Comparison of ENCODE assay signal across 1 fruit fly cellular context in the genomic region with DNA sequence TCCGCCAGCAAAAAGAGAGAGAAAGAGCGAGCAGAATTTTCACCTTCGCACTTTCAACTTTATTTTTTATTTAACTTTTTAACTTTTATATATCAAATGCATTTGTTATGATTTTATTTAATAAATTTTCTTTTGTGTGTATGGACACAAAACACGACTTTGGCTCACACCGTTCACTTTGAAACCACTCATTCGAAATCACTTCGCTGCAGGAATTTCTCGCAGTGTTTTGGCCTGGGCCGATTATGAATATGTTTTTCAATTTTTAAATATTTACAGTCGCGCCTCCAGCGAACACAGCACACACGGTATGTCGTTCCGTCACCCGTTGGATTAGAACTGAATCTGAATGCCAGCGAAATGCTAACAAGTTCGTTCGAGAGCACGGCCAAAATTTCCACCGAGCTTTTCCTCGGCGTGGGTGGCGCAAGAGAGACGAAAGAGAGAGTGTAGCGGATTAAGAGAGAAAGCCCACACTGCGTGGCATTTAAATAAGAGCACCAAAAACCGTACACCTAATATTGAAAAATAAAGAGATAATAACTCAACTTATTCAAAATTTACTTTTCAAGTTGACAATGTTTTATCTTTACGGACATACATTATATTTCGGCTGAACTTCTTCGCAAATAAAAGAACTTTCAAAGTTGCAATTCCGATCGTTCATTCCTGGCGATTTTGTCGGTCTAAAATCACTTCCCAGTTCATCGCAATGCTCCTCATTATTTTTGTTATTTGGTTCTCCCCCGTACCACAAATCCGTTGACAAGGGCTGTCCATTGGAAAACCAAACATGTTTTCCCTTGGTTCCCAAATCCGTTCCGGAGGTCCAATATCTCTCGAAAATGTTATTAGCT.
A peak's percentile ranks its signal among the peaks of the same experiment; 100 is the strongest.
TF ChIP-seq lines count a peak whose summit lies in the region.

A gene (minus strand): TSS at position 402 of the 857 bp plus-strand sequence.

TF ChIP-seq in whole organism, embryonic, 481 proteins besides CTCF, POLR2A, EP300 and RAD21 (continued from another document):
- TF ChIP-seq chm (GFP tag; IDR thresholded peaks at IDR 0.05; lab: Robert Waterston, UW) (0 out of 2 replicates have a peak, but pooled peaks have one; percentile 35), CG12236 (GFP tag; optimal IDR thresholded peaks at IDR 0.05; lab: Kevin White, UChicago) (no peak), CG4424 (GFP tag; optimal IDR thresholded peaks at IDR 0.05; lab: Kevin White, UChicago) (peak; percentile 17), NC2β (GFP tag; optimal IDR thresholded peaks at IDR 0.05; lab: Kevin White, UChicago) (no peak), Hand (GFP tag; optimal IDR thresholded peaks at IDR 0.05; lab: Kevin White, UChicago) (peak; percentile 19), bcd (GFP tag; optimal IDR thresholded peaks at IDR 0.05; lab: Kevin White, UChicago) (peak; percentile 58), GATAe (GFP tag; conservative IDR thresholded peaks at IDR 0.05; lab: Robert Waterston, UW) (no peak), trem (tag; optimal IDR thresholded peaks at IDR 0.05; lab: Kevin White, UChicago) (no peak), CG18764 (GFP tag; optimal IDR thresholded peaks at IDR 0.05; lab: Kevin White, UChicago) (peak; percentile 17), Neu2 (GFP tag; optimal IDR thresholded peaks at IDR 0.05; lab: Kevin White, UChicago; ENCODE audit: borderline replicate concordance) (no peak), CG8290 (GFP tag; optimal IDR thresholded peaks at IDR 0.05; lab: Kevin White, UChicago) (no peak), CG8290 (tag; optimal IDR thresholded peaks at IDR 0.05; lab: Kevin White, UChicago) (no peak), CG2889 (GFP tag; IDR thresholded peaks at IDR 0.05; lab: Robert Waterston, UW) (peak; percentile 16; the same call in 1 of the 3 replicates), CG12769 (tag; optimal IDR thresholded peaks at IDR 0.05; lab: Kevin White, UChicago) (no peak), CG2120 (GFP tag; optimal IDR thresholded peaks at IDR 0.05; lab: Kevin White, UChicago) (peak; percentile 75), CG8281 (tag; optimal IDR thresholded peaks at IDR 0.05; lab: Kevin White, UChicago) (no peak), CG10979 (tag; optimal IDR thresholded peaks at IDR 0.05; lab: Kevin White, UChicago) (peak; percentile 28), h (optimal IDR thresholded peaks at IDR 0.05; lab: Kevin White, UChicago) (no peak), CG4617 (GFP tag; optimal IDR thresholded peaks at IDR 0.05; lab: Kevin White, UChicago; ENCODE audit: borderline replicate concordance) (no peak), Dek (tag; optimal IDR thresholded peaks at IDR 0.05; lab: Kevin White, UChicago) (peak; percentile 68), CG15514 (GFP tag; optimal IDR thresholded peaks at IDR 0.05; lab: Kevin White, UChicago) (peak; percentile 69), otp (GFP tag; IDR thresholded peaks at IDR 0.05; lab: Robert Waterston, UW) (no peak), CG30431 (GFP tag; optimal IDR thresholded peaks at IDR 0.05; lab: Kevin White, UChicago) (no peak), CG8924 (tag; optimal IDR thresholded peaks at IDR 0.05; lab: Kevin White, UChicago) (peak; percentile 56), CG10543 (GFP tag; optimal IDR thresholded peaks at IDR 0.05; lab: Kevin White, UChicago) (no peak), pum (GFP tag; optimal IDR thresholded peaks at IDR 0.05; lab: Kevin White, UChicago) (no peak), ranshi (GFP tag; IDR thresholded peaks at IDR 0.05; lab: Robert Waterston, UW) (no peak; the same call in 1 of the 2 replicates), tgo (GFP tag; IDR thresholded peaks at IDR 0.05; lab: Robert Waterston, UW) (peak; percentile 50; the same call in 2 of the 3 replicates), CG11560 (tag; IDR thresholded peaks at IDR 0.05; lab: Robert Waterston, UW) (0 out of 3 replicates have a peak, but pooled peaks have one; percentile 51), Antp (GFP tag; optimal IDR thresholded peaks at IDR 0.05; lab: Kevin White, UChicago) (no peak), CG6254 (GFP tag; optimal IDR thresholded peaks at IDR 0.05; lab: Kevin White, UChicago) (peak; percentile 8), CG9932 (GFP tag; IDR thresholded peaks at IDR 0.05; lab: Robert Waterston, UW) (peak; percentile 61), dm (GFP tag; optimal IDR thresholded peaks at IDR 0.05; lab: Kevin White, UChicago) (no peak), CG3847 (GFP tag; IDR thresholded peaks at IDR 0.05; lab: Robert Waterston, UW) (peak; percentile 39), CG17568 (GFP tag; optimal IDR thresholded peaks at IDR 0.05; lab: Kevin White, UChicago) (no peak), nerfin-1 (tag; optimal IDR thresholded peaks at IDR 0.05; lab: Kevin White, UChicago) (no peak), CG8089 (GFP tag; optimal IDR thresholded peaks at IDR 0.05; lab: Kevin White, UChicago) (no peak), Sox102F (GFP tag; optimal IDR thresholded peaks at IDR 0.05; lab: Kevin White, UChicago) (no peak), CG14965 (GFP tag; optimal IDR thresholded peaks at IDR 0.05; lab: Kevin White, UChicago; ENCODE audit: borderline replicate concordance) (no peak), D19B (GFP tag; optimal IDR thresholded peaks at IDR 0.05; lab: Kevin White, UChicago) (no peak), CG16813 (GFP tag; IDR thresholded peaks at IDR 0.05; lab: Robert Waterston, UW; ENCODE audit: partially characterized antibody) (no peak), CG9727 (GFP tag; optimal IDR thresholded peaks at IDR 0.05; lab: Kevin White, UChicago) (peak; percentile 44), hkb (optimal IDR thresholded peaks at IDR 0.05; lab: Kevin White, UChicago) (no peak), hkb (GFP tag; IDR thresholded peaks at IDR 0.05; lab: Robert Waterston, UW) (peak; percentile 67), Hey (tag; optimal IDR thresholded peaks at IDR 0.05; lab: Kevin White, UChicago) (no peak), CG4328 (GFP tag; optimal IDR thresholded peaks at IDR 0.05; lab: Kevin White, UChicago) (peak; percentile 10), Lhr (GFP tag; optimal IDR thresholded peaks at IDR 0.05; lab: Kevin White, UChicago) (no peak), toy (GFP tag; IDR thresholded peaks at IDR 0.05; lab: Robert Waterston, UW) (no peak), dysf (GFP tag; IDR thresholded peaks at IDR 0.05; lab: Robert Waterston, UW) (peak; percentile 70), ac (GFP tag; optimal IDR thresholded peaks at IDR 0.05; lab: Kevin White, UChicago) (no peak), chinmo (GFP tag; IDR thresholded peaks at IDR 0.05; lab: Robert Waterston, UW; ENCODE audit: partially characterized antibody) (0 out of 4 replicates have a peak, but pooled peaks have one; percentile 34), HLH3B (GFP tag; IDR thresholded peaks at IDR 0.05; lab: Robert Waterston, UW) (peak; percentile 65; the same call in 1 of the 2 replicates), HHEX (GFP tag; optimal IDR thresholded peaks at IDR 0.05; lab: Kevin White, UChicago) (peak; percentile 66), Dip2 (GFP tag; IDR thresholded peaks at IDR 0.05; lab: Robert Waterston, UW) (no peak), Oaz (GFP tag; IDR thresholded peaks at IDR 0.05; lab: Robert Waterston, UW) (peak; percentile 35; the same call in 1 of the 2 replicates), da (GFP tag; optimal IDR thresholded peaks at IDR 0.05; lab: Kevin White, UChicago) (no peak), CG7745 (tag; optimal IDR thresholded peaks at IDR 0.05; lab: Kevin White, UChicago) (no peak), Mad (GFP tag; optimal IDR thresholded peaks at IDR 0.05; lab: Kevin White, UChicago) (peak; percentile 41), ewg (GFP tag; optimal IDR thresholded peaks at IDR 0.05; lab: Kevin White, UChicago) (peak; percentile 65), oc (tag; optimal IDR thresholded peaks at IDR 0.05; lab: Kevin White, UChicago) (no peak), sens-2 (GFP tag; IDR thresholded peaks at IDR 0.05; lab: Robert Waterston, UW) (no peak), CG31365 (tag; optimal IDR thresholded peaks at IDR 0.05; lab: Kevin White, UChicago) (no peak), repo (GFP tag; optimal IDR thresholded peaks at IDR 0.05; lab: Kevin White, UChicago) (no peak), CG43689 (GFP tag; IDR thresholded peaks at IDR 0.05; lab: Robert Waterston, UW) (no peak), Adf1 (GFP tag; IDR thresholded peaks at IDR 0.05; lab: Robert Waterston, UW) (peak; percentile 42; the same call in 1 of the 2 replicates), dmrt11E (tag; optimal IDR thresholded peaks at IDR 0.05; lab: Kevin White, UChicago) (no peak), NFAT (GFP tag; IDR thresholded peaks at IDR 0.05; lab: Robert Waterston, UW) (peak; percentile 49), vnd (GFP tag; IDR thresholded peaks at IDR 0.05; lab: Robert Waterston, UW; ENCODE audit: partially characterized antibody) (no peak), yki (optimal IDR thresholded peaks at IDR 0.05; lab: Kevin White, UChicago) (no peak), Poxn (GFP tag; IDR thresholded peaks at IDR 0.05; lab: Robert Waterston, UW) (no peak), E2f1 (GFP tag; IDR thresholded peaks at IDR 0.05; lab: Robert Waterston, UW) (peak; percentile 60), CG1233 (GFP tag; optimal IDR thresholded peaks at IDR 0.05; lab: Kevin White, UChicago) (peak; percentile 30), Hsf (GFP tag; optimal IDR thresholded peaks at IDR 0.05; lab: Kevin White, UChicago) (peak; percentile 33), CG12391 (tag; optimal IDR thresholded peaks at IDR 0.05; lab: Kevin White, UChicago) (peak; percentile 61), CG3838 (GFP tag; optimal IDR thresholded peaks at IDR 0.05; lab: Kevin White, UChicago) (no peak), ATbp (GFP tag; optimal IDR thresholded peaks at IDR 0.05; lab: Kevin White, UChicago) (peak; percentile 67), CG10209 (GFP tag; optimal IDR thresholded peaks at IDR 0.05; lab: Kevin White, UChicago) (peak; percentile 50), CG11398 (GFP tag; optimal IDR thresholded peaks at IDR 0.05; lab: Kevin White, UChicago) (no peak), CG6683 (GFP tag; optimal IDR thresholded peaks at IDR 0.05; lab: Kevin White, UChicago) (peak; percentile 37), psq (GFP tag; optimal IDR thresholded peaks at IDR 0.05; lab: Kevin White, UChicago) (no peak), Abd-B (GFP tag; optimal IDR thresholded peaks at IDR 0.05; lab: Kevin White, UChicago) (no peak), HmgZ (tag; optimal IDR thresholded peaks at IDR 0.05; lab: Kevin White, UChicago) (peak; percentile 24), CG4282 (GFP tag; optimal IDR thresholded peaks at IDR 0.05; lab: Kevin White, UChicago) (no peak), CG30020 (tag; optimal IDR thresholded peaks at IDR 0.05; lab: Kevin White, UChicago) (no peak), CG1024 (GFP tag; IDR thresholded peaks at IDR 0.05; lab: Robert Waterston, UW) (0 out of 2 replicates have a peak, but pooled peaks have one; percentile 40), nau (GFP tag; optimal IDR thresholded peaks at IDR 0.05; lab: Kevin White, UChicago) (peak; percentile 55), Asciz (GFP tag; optimal IDR thresholded peaks at IDR 0.05; lab: Kevin White, UChicago) (peak; percentile 44), CG9797 (GFP tag; optimal IDR thresholded peaks at IDR 0.05; lab: Kevin White, UChicago) (no peak), Lim3 (GFP tag; IDR thresholded peaks at IDR 0.05; lab: Robert Waterston, UW) (no peak), HLH54F (GFP tag; optimal IDR thresholded peaks at IDR 0.05; lab: Kevin White, UChicago) (peak; percentile 46), Trl (optimal IDR thresholded peaks at IDR 0.05; lab: Kevin White, UChicago) (peak; percentile 73 to 82), Trl (GFP tag; optimal IDR thresholded peaks at IDR 0.05; lab: Kevin White, UChicago) (no peak), sc (optimal IDR thresholded peaks at IDR 0.05; lab: Kevin White, UChicago) (no peak), sc (GFP tag; optimal IDR thresholded peaks at IDR 0.05; lab: Kevin White, UChicago) (no peak), CG10267 (tag; optimal IDR thresholded peaks at IDR 0.05; lab: Kevin White, UChicago) (peak; percentile 37), unc-4 (GFP tag; IDR thresholded peaks at IDR 0.05; lab: Robert Waterston, UW; ENCODE audit: partially characterized antibody) (no peak), CG10654 (GFP tag; optimal IDR thresholded peaks at IDR 0.05; lab: Kevin White, UChicago) (peak; percentile 43), CG2116 (GFP tag; optimal IDR thresholded peaks at IDR 0.05; lab: Kevin White, UChicago) (peak; percentile 13), Optix (GFP tag; IDR thresholded peaks at IDR 0.05; lab: Robert Waterston, UW) (0 out of 3 replicates have a peak, but pooled peaks have one; percentile 50), zfh2 (GFP tag; optimal IDR thresholded peaks at IDR 0.05; lab: Kevin White, UChicago) (peak; percentile 35), CG10959 (GFP tag; IDR thresholded peaks at IDR 0.05; lab: Robert Waterston, UW) (no peak), tap (tag; optimal IDR thresholded peaks at IDR 0.05; lab: Kevin White, UChicago) (peak; percentile 24)
TF ChIP-seq in whole organism, embryonic: peak in this region for 215.
